Fruit fly (Drosophila melanogaster): ENCODE results near the gene CG9673.

DNA sequence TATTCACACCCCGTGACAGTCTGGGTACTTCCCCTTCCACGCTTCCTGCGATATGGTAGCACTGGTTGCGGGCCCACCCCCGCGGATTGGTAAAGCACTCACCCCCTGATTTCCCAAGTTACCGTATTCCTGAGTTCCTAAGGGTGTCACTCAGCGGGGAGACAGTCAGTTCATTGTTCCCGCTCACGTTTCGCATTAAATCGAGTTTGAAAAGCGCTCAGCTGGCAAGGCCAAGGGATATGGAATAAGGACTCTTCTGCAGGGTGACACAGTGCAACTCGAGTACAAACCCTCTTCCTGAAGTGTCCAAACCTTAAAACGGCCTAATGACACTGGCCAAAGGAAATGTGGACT is 15.6 kb downstream of the CG9673 start:
- TF ChIP-seq Sin3A (optimal IDR thresholded peaks at IDR 0.05) (no peak), h (optimal IDR thresholded peaks at IDR 0.05) (no peak)
